Worm (Caenorhabditis elegans) whole organism, L4 larva: ENCODE measurements around the gene F12E12.6.

Source experiments
- F49E8.2 ChIP-seq: sonication (generic microtip); optimal IDR thresholded peaks from 2 replicates; lab custom pipeline; 2016; ENCODE audit warnings: missing compliant biosample characterization, mild to moderate bottlenecking, missing genetic modification characterization, borderline replicate concordance
- T20F7.1 ChIP-seq: fragments of 200-800 bp; sonication (Bioruptor generic); optimal IDR thresholded peaks from 2 replicates; lab custom pipeline; 2018; ENCODE audit warnings: mild to moderate bottlenecking, missing genetic modification characterization, missing compliant biosample characterization
- Y75B8A.6 ChIP-seq: fragments of 200-800 bp; sonication (Bioruptor generic); IDR thresholded peaks from 2 replicates; pipeline ENCODE4 v1.3.6; 2022; ENCODE audit warnings: missing genetic modification reagents, missing genetic modification characterization, missing compliant biosample characterization
- ZK337.2 ChIP-seq: fragments of 200-800 bp; sonication (Bioruptor generic); IDR thresholded peaks from 2 replicates; pipeline ENCODE4 v1.3.6; 2022; ENCODE audit warnings: missing genetic modification reagents, missing genetic modification characterization, missing compliant biosample characterization
- aha-1 ChIP-seq: fragments of 150-350 bp; peaks from one replicate; lab custom pipeline; 2014; ENCODE audit warnings: missing biosample characterization, missing genetic modification characterization
- dmd-6 ChIP-seq: fragments of 200-800 bp; sonication (Bioruptor generic); IDR thresholded peaks from 2 replicates; pipeline ENCODE4 v1.3.6; 2022; ENCODE audit warnings: missing genetic modification reagents, missing genetic modification characterization, missing compliant biosample characterization
- dmd-8 ChIP-seq: fragments of 200-800 bp; sonication (Bioruptor generic); IDR thresholded peaks from 2 replicates; pipeline ENCODE4 v1.3.6; 2022; ENCODE audit warnings: missing genetic modification characterization, missing compliant biosample characterization
- dmd-9 ChIP-seq: fragments of 200-800 bp; sonication (Bioruptor generic); IDR thresholded peaks from 2 replicates; pipeline ENCODE4 v1.3.6; 2022; ENCODE audit warnings: missing genetic modification reagents, missing genetic modification characterization, missing compliant biosample characterization
- dpl-1 ChIP-seq: fragments of 150-350 bp; optimal IDR thresholded peaks from 2 replicates; lab custom pipeline; 2014; ENCODE audit warnings: missing biosample characterization, missing genetic modification reagents, missing genetic modification characterization
- egl-27 ChIP-seq: sonication (generic microtip); optimal IDR thresholded peaks from 3 replicates; lab custom pipeline; 2017; ENCODE audit warnings: missing biosample characterization, missing genetic modification reagents, missing genetic modification characterization
- hif-1 ChIP-seq, 2 experiments: sonication (generic microtip); optimal IDR thresholded peaks; 2 replicates each; lab custom pipeline; 2016 to 2017; ENCODE audit warnings: missing compliant biosample characterization in 2 of 2, missing genetic modification characterization in 2 of 2, missing genetic modification reagents in 2 of 2, missing genotype in 2 of 2, mild to moderate bottlenecking in 1 of 2
- jun-1 ChIP-seq: fragments of 150-350 bp; optimal IDR thresholded peaks from 2 replicates; lab custom pipeline; 2014; ENCODE audit warnings: missing biosample characterization, missing genetic modification reagents, missing genetic modification characterization
- lin-1 ChIP-seq: fragments of 200-800 bp; sonication (Bioruptor generic); IDR thresholded peaks from 2 replicates; pipeline ENCODE4 v1.3.6; 2022; ENCODE audit warnings: missing genetic modification reagents, missing genetic modification characterization, missing compliant biosample characterization
- nhr-28 ChIP-seq: fragments of 150-350 bp; optimal IDR thresholded peaks from 2 replicates; lab custom pipeline; 2014; ENCODE audit warnings: missing biosample characterization, missing genetic modification characterization
- nhr-41 ChIP-seq: fragments of 200-800 bp; sonication (Bioruptor generic); IDR thresholded peaks from 2 replicates; pipeline ENCODE4 v1.3.6; 2022; ENCODE audit warnings: missing genetic modification reagents, missing genetic modification characterization, missing compliant biosample characterization
- nhr-6 ChIP-seq: fragments of 150-350 bp; optimal IDR thresholded peaks from 2 replicates; lab custom pipeline; 2014; ENCODE audit warnings: missing biosample characterization, missing genetic modification characterization
- pha-4 ChIP-seq, 2 experiments: fragments of 150-350 bp in 1 of 2; fragments of 200-800 bp in 1 of 2; sonication (Bioruptor generic) in 1 of 2; IDR thresholded peaks in 1 of 2; optimal IDR thresholded peaks in 1 of 2; 2 replicates each; pipeline versions ENCODE4 v1.3.6 to Lab custom; 2014 to 2022; ENCODE audit warnings: missing genetic modification characterization in 2 of 2, missing genetic modification reagents in 2 of 2, missing biosample characterization in 1 of 2, missing compliant biosample characterization in 1 of 2
- php-3 ChIP-seq: fragments of 200-800 bp; sonication (Bioruptor generic); IDR thresholded peaks from 2 replicates; pipeline ENCODE4 v1.3.6; 2022; ENCODE audit warnings: missing genetic modification reagents, missing genetic modification characterization, missing compliant biosample characterization
- set-16 ChIP-seq: fragments of 200-800 bp; sonication (Bioruptor generic); IDR thresholded peaks from 2 replicates; pipeline ENCODE4 v1.3.6; 2022; ENCODE audit warnings: missing genetic modification reagents, missing genetic modification characterization, missing compliant biosample characterization
- unc-39 ChIP-seq: sonication (generic microtip); optimal IDR thresholded peaks from 2 replicates; lab custom pipeline; 2017; ENCODE audit warnings: missing biosample characterization, missing genetic modification characterization
- unc-62 ChIP-seq, 3 experiments: fragments of 150-350 bp in 1 of 3; sonication (generic microtip); optimal IDR thresholded peaks in 2 of 3; peaks in 1 of 3; 1 replicate in 1 of 3; 2 replicates in 2 of 3; lab custom pipeline; 2014 to 2017; ENCODE audit warnings: missing biosample characterization in 3 of 3, missing genetic modification characterization in 3 of 3, missing genetic modification reagents in 3 of 3, missing genotype in 1 of 3
- vab-7 ChIP-seq: fragments of 200-800 bp; sonication (Bioruptor generic); IDR thresholded peaks from 2 replicates; pipeline ENCODE4 v1.3.6; 2022; ENCODE audit warnings: missing genetic modification reagents, missing genetic modification characterization, missing compliant biosample characterization
- zfp-2 ChIP-seq: sonication (generic microtip); optimal IDR thresholded peaks from 2 replicates; lab custom pipeline; 2016; ENCODE audit warnings: mild to moderate bottlenecking, missing genetic modification characterization, missing compliant biosample characterization

F12E12.6 gene

DNA sequence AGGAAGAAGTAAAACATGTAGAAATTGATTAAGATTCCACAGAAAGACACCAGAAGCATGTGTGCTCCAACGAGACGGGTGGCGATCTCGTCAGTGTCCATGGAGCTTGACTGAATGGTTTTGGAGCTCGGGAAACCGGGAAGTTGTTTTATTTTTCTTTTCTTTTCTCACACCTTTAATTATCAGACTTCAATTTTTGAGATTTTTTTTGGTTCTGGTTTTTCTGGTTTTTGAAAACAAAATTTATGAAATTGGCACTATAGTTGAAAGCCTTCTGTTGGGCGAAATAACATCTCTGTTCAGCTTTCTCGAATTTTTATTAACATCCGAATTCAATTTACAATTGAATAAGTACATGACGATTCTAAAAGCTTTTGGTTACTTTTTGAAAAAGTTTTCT is 37.2 kb downstream of the F12E12.6 start, which contains the start of gene srx-104:
srx-104 (minus strand) TSS at position 101 of the 400 bp plus-strand sequence.
- TF ChIP-seq dmd-8 (GFP tag; lab: Robert Waterston, UW) (no peak), zfp-2 (tag; lab: Kevin White, UChicago) (no peak), egl-27 (tag; lab: Kevin White, UChicago) (no peak), nhr-28 (tag; lab: Kevin White, UChicago) (no peak), dpl-1 (GFP tag; lab: Kevin White, UChicago) (no peak), ZK337.2 (no peak), nhr-6 (tag; lab: Kevin White, UChicago) (no peak), vab-7 (no peak), Y75B8A.6 (GFP tag; lab: Robert Waterston, UW) (no peak), lin-1 (GFP tag; lab: Robert Waterston, UW) (no peak), dmd-6 (GFP tag; lab: Robert Waterston, UW) (no peak), nhr-41 (GFP tag; lab: Robert Waterston, UW) (no peak), F49E8.2 (no peak), aha-1 (tag; lab: Kevin White, UChicago) (no peak), dmd-9 (no peak), T20F7.1 (GFP tag; lab: Kevin White, UChicago) (no peak), pha-4 (GFP tag; IDR thresholded peaks at IDR 0.05; lab: Robert Waterston, UW) (no peak), pha-4 (tag; optimal IDR thresholded peaks at IDR 0.05; lab: Kevin White, UChicago) (no peak), hif-1 (tag; optimal IDR thresholded peaks at IDR 0.05; lab: Kevin White, UChicago) (no peak)

DNA sequence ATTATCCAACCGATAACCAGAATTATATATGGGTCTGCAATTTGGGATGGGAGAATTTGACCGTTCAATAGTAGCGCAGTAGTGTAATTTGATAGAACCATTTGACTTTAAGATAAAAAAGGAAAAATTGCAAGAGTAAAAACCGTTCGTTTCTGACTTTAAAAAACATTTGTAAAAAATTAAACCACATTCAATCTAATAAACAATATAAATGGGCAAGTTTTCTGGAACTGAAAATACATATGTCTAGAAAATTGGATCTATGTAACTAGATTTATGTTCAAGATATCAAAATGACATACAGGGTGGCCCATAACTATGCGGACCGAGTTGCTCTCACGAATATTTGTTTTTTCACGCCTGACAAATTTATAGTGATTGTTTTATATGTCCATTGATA is 42.1 kb downstream of the F12E12.6 start, which contains the start of gene srx-102:
srx-102 (minus strand) TSS at position 101 of the 400 bp plus-strand sequence.
- TF ChIP-seq unc-39 (tag; lab: Kevin White, UChicago) (no peak), unc-62 (GFP tag; optimal IDR thresholded peaks at IDR 0.05 in 1 of 2; lab: Kevin White, UChicago) (peak in 1 of 2 experiments; percentile 45), unc-62 (tag; optimal IDR thresholded peaks at IDR 0.05; lab: Kevin White, UChicago) (no peak)

DNA sequence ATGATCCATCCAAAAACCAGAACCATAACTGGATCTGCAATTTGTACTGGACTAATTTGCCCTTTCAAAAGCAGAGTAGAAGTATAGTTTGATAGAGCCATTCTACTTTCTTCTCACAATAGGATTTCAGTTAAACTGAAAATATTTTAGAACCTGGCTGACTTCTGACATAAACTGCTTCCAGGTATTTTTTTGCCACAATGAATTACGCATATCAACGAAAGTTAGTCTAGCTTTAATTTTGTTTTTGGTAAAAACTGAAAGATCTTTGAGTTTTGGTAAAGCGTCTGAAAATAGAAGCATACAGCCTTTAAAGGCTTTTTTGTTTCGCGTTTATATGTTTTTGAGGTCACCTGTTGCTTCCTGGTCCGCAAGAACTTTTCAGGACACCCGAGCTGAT is 46.1 kb downstream of the F12E12.6 start, which contains the start of gene srx-101:
srx-101 (minus strand) TSS at position 101 of the 400 bp plus-strand sequence.
- TF ChIP-seq php-3 (GFP tag; lab: Robert Waterston, UW) (no peak), aha-1 (tag; lab: Kevin White, UChicago) (peak; percentile 34)

DNA sequence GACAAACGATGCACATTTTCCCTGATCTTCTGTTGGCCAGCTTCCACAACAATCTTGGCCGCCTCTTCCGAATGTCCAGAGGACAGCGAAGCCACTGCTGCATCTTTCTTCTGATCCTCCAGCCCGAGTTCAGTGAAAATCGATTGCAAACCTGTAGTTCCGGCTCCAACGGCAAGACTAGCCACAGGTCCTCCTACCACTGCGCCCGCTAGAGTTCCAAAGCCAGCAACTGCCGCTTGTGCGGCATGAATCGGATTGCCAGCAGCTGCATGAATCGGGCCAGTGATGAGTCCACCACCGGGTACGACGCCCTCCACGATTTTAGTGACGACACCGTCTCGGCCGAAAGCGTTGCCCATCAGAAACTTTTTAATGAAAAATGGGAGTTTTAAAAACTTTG is 48.4 kb downstream of the F12E12.6 start, which contains the start of gene ifas-1:
ifas-1 (minus strand) TSS at position 387 of the 400 bp plus-strand sequence.
- TF ChIP-seq jun-1 (no peak), set-16 (GFP tag; lab: Robert Waterston, UW) (peak; percentile 70)
